Fruit fly (Drosophila melanogaster): Measurements from ENCODE around the gene Wdr82.

Wdr82 gene

dm6 chr2L:8374235-8374634, at the start of gene Wdr82:
Gene Wdr82, plus strand, starts transcription at chr2L:8374461.
- no peak for TF ChIP-seq Myc (optimal IDR thresholded peaks at IDR 0.05)
- no peak for TF ChIP-seq Sin3A (optimal IDR thresholded peaks at IDR 0.05)
- TF ChIP-seq ttk (optimal IDR thresholded peaks at IDR 0.05) = no peak
- TF ChIP-seq insv (optimal IDR thresholded peaks at IDR 0.05) = no peak
- no peak for TF ChIP-seq psq (optimal IDR thresholded peaks at IDR 0.05)
- no peak for TF ChIP-seq h (optimal IDR thresholded peaks at IDR 0.05)

dm6 chr2L:8325150-8325549, 49.1 kb upstream of the Wdr82 start, which contains the start of gene CG7781:
Gene CG7781, minus strand, starts transcription at chr2L:8325409.
- TF ChIP-seq ttk (optimal IDR thresholded peaks at IDR 0.05) (no peak), insv (optimal IDR thresholded peaks at IDR 0.05) (no peak), Myc (optimal IDR thresholded peaks at IDR 0.05) (no peak), h (optimal IDR thresholded peaks at IDR 0.05) (no peak), psq (optimal IDR thresholded peaks at IDR 0.05) (no peak), Sin3A (optimal IDR thresholded peaks at IDR 0.05) (no peak)

dm6 chr2L:8326414-8327271, 47.6 kb upstream of the Wdr82 start:
- TF ChIP-seq Myc (optimal IDR thresholded peaks at IDR 0.05) (no peak), insv (optimal IDR thresholded peaks at IDR 0.05) (no peak)

DNA sequence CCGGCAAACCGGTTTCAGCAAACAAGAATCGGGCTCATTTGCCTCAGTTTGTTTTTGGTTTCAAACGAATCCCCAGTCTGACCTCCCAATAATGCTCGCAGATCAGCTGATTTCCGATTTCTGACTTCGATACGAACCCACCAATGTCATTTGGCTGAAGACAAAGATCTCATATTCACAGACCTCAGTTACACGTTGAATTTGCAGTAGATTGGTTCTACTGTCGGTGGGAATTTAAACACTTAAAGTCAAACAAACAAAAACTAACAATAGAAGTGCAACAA, 47.0 kb upstream of the Wdr82 start, which contains the start of gene CG14275:
CG14275 (plus strand) TSS at position 185 of the 284 bp plus-strand sequence.
- TF ChIP-seq psq (optimal IDR thresholded peaks at IDR 0.05) (no peak), h (optimal IDR thresholded peaks at IDR 0.05) (no peak), ttk (optimal IDR thresholded peaks at IDR 0.05) (no peak)

DNA sequence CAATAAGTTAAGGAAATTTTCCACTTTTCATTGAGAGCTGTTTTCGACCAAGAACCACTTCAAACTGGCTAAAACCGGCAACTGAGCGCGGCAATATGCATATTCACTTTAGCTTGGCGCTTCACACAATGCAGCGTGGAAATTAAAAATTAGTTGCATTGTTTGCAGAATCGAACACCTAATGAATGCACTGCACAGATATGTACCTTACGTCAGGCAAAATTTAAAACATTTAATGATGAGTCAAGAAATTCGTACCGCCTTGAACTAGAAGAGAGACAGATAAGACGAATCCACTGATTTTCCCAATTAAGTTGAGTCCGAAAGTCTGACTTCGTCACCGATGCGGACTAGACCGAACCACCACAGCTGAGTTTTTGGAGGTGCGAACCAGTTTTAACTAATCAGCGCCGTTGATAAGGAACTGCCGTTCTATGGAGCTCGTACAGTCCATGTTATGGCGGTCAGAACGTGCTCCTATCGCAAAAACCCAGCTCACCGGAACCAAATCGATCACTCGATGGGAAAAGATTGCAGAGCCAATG, 46.4 kb upstream of the Wdr82 start:
- no peak for TF ChIP-seq ttk (optimal IDR thresholded peaks at IDR 0.05)
- no peak for TF ChIP-seq psq (optimal IDR thresholded peaks at IDR 0.05)
- no peak for TF ChIP-seq insv (optimal IDR thresholded peaks at IDR 0.05)
- TF ChIP-seq Myc (optimal IDR thresholded peaks at IDR 0.05) = no peak
- TF ChIP-seq h (optimal IDR thresholded peaks at IDR 0.05) = no peak
- TF ChIP-seq Sin3A (optimal IDR thresholded peaks at IDR 0.05) = no peak

DNA sequence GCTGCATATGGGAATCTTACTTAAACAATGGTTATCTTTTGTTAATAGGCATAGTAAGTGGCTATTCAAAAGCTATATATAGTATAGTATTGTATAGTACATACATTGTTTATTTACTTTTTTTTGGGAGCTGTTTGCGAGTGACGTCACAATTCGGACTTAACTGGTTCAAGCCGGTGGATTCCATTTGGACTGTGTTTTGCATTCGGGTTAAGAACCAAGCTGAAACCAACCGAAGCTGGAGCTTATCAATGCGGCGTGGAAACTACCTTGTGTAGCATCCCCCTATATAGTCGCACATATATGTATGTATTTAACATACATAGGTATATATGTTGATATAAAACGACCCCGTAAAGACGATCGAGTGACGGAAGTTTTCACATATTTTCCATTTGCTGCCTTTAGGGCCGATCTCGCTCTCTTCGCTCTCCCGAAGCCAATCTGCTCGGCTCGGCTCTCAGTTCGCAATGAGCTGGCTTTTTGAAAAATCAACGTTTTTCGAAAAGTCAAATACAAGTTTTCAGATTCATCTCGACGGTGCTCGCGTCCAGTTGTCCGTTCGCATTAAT, 45.6 kb upstream of the Wdr82 start:
- no peak for TF ChIP-seq ttk (optimal IDR thresholded peaks at IDR 0.05)
- no peak for TF ChIP-seq insv (optimal IDR thresholded peaks at IDR 0.05)
- no peak for TF ChIP-seq h (optimal IDR thresholded peaks at IDR 0.05)
- TF ChIP-seq Myc (optimal IDR thresholded peaks at IDR 0.05) = no peak
- TF ChIP-seq Sin3A (optimal IDR thresholded peaks at IDR 0.05) = no peak
- TF ChIP-seq psq (optimal IDR thresholded peaks at IDR 0.05) = no peak

DNA sequence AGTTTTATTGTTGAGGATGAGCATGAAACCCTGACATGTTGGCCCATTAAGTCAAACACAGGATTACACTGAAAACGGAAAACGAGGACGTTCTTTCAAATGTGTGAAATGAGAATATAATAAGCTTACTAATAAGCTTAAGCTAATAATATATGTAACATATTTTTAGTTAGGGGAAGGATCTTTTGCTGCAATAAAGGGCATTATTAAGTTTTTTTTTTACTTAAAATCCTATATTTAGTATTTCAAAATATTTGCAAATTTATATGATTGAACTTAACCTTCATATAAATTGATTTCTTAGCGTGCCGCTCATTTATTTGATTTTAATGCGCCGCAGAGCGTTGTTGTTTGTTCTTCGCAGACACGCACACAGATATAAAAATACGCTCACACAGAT, 41.1 kb upstream of the Wdr82 start:
- TF ChIP-seq psq (optimal IDR thresholded peaks at IDR 0.05) (no peak), insv (optimal IDR thresholded peaks at IDR 0.05) (no peak), Sin3A (optimal IDR thresholded peaks at IDR 0.05) (no peak), h (optimal IDR thresholded peaks at IDR 0.05) (no peak), ttk (optimal IDR thresholded peaks at IDR 0.05) (no peak), Myc (optimal IDR thresholded peaks at IDR 0.05) (no peak)

DNA sequence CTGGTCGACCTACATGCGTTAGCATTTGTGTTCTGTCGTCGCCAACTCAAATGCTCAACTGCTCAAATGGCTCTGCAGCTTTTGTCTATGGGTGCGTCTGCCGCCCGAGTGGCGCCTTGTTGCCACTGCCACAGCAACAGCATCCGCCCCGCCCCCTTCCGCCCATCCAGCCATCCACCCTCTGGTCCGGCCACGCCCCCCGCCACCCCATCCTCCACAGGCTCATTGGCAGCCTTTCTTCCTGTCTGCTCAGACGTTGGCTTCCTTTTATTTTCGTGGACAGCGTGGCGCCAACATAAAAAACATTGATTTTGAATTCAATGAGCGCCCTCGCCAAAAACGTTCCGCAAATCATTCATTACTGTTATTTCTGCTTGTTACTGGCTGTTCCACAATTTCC, 40.6 kb upstream of the Wdr82 start:
- no peak for TF ChIP-seq ttk (optimal IDR thresholded peaks at IDR 0.05)
- no peak for TF ChIP-seq psq (optimal IDR thresholded peaks at IDR 0.05)
- no peak for TF ChIP-seq insv (optimal IDR thresholded peaks at IDR 0.05)
- no peak for TF ChIP-seq Sin3A (optimal IDR thresholded peaks at IDR 0.05)
- no peak for TF ChIP-seq h (optimal IDR thresholded peaks at IDR 0.05)
- TF ChIP-seq Myc (optimal IDR thresholded peaks at IDR 0.05) = no peak

DNA sequence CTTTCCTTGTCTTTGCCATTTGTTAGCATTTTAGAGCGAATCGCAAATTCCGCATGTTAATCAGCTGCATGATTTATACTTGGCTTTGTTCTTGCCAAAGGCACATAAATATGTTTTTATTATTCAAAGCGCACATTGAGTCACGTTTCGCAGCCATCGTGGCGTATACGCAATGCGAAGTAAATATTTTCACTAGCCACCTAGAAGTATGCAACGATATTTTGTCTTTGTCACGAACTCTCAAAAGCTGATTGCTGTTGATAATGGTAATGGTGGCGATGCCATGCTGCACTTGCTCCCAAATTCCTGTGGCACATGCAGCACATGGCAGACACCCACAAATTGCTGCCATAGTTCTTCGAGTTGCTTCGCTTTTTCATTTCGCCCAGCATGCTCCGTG, 39.6 kb upstream of the Wdr82 start:
- TF ChIP-seq Myc (optimal IDR thresholded peaks at IDR 0.05) (no peak), Sin3A (optimal IDR thresholded peaks at IDR 0.05) (no peak), ttk (optimal IDR thresholded peaks at IDR 0.05) (no peak), psq (optimal IDR thresholded peaks at IDR 0.05) (no peak), h (optimal IDR thresholded peaks at IDR 0.05) (no peak), insv (optimal IDR thresholded peaks at IDR 0.05) (no peak)

DNA sequence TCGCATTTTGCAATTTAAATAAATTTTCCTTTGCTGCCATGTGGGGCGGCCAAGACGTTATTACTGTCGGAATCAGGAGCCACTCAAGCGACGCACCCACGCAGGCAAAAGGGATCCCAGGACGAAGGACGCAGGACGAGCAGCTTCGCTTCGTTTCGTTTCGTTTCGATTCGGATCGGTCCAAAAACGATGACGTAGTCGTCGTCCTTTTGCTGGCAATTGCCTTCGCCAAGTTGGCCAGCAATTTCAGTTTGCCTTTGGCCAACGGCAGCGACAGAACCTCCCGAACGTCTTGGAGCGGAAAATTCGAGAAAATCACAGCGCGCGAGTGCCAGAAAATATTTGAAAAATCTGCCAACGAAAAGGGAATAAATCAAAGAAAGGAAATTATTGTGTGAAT, 36.2 kb upstream of the Wdr82 start, which contains the start of gene witty:
witty (plus strand) TSS at position 249 of the 400 bp plus-strand sequence.
- TF ChIP-seq insv (optimal IDR thresholded peaks at IDR 0.05) = no peak
- TF ChIP-seq psq (optimal IDR thresholded peaks at IDR 0.05) = no peak
- no peak for TF ChIP-seq Myc (optimal IDR thresholded peaks at IDR 0.05)
- TF ChIP-seq h (optimal IDR thresholded peaks at IDR 0.05) = no peak
- no peak for TF ChIP-seq Sin3A (optimal IDR thresholded peaks at IDR 0.05)
- TF ChIP-seq ttk (optimal IDR thresholded peaks at IDR 0.05) = no peak

dm6 chr2L:8339751-8340349, 34.4 kb upstream of the Wdr82 start:
- TF ChIP-seq psq (optimal IDR thresholded peaks at IDR 0.05) (no peak), Myc (optimal IDR thresholded peaks at IDR 0.05) (no peak), ttk (optimal IDR thresholded peaks at IDR 0.05) (no peak), insv (optimal IDR thresholded peaks at IDR 0.05) (no peak), h (optimal IDR thresholded peaks at IDR 0.05) (no peak), Sin3A (optimal IDR thresholded peaks at IDR 0.05) (no peak)

- TF ChIP-seq psq (optimal IDR thresholded peaks at IDR 0.05) (no peak), h (optimal IDR thresholded peaks at IDR 0.05) (no peak), insv (optimal IDR thresholded peaks at IDR 0.05) (no peak), ttk (optimal IDR thresholded peaks at IDR 0.05) (no peak), Myc (optimal IDR thresholded peaks at IDR 0.05) (no peak)
Observed at dm6 chr2L:8342395-8342794, 31.9 kb upstream of the Wdr82 start, which contains the start of gene CG14273. Gene CG14273, plus strand, starts transcription at chr2L:8342695.
